Worm (Caenorhabditis elegans) whole organism, L3 larva: ENCODE results near the gene srj-21.
A peak's percentile ranks its signal among the peaks of the same experiment; 100 is the strongest.

Source experiments
- R02D3.7 ChIP-seq: fragments of 150-350 bp; optimal IDR thresholded peaks from 2 replicates; lab custom pipeline; 2014; ENCODE audit warnings: missing biosample characterization, missing genetic modification characterization
- ama-1 ChIP-seq: fragments of 150-350 bp; optimal IDR thresholded peaks from 2 replicates; lab custom pipeline; 2018
- ceh-16 ChIP-seq: sonication (generic microtip); optimal IDR thresholded peaks from 2 replicates; lab custom pipeline; 2017; ENCODE audit warnings: missing biosample characterization, missing genetic modification characterization
- ceh-28 ChIP-seq: fragments of 150-350 bp; optimal IDR thresholded peaks from 2 replicates; lab custom pipeline; 2014; ENCODE audit warnings: missing biosample characterization, missing genetic modification reagents, missing genetic modification characterization
- ceh-82 ChIP-seq: fragments of 150-350 bp; optimal IDR thresholded peaks from 2 replicates; lab custom pipeline; 2014; ENCODE audit warnings: missing biosample characterization, missing genetic modification characterization
- ceh-9 ChIP-seq: sonication (generic microtip); optimal IDR thresholded peaks from 2 replicates; lab custom pipeline; 2018; ENCODE audit warnings: missing biosample characterization, missing genetic modification characterization
- daf-12 ChIP-seq: fragments of 150-350 bp; optimal IDR thresholded peaks from 2 replicates; lab custom pipeline; 2014; ENCODE audit warnings: missing biosample characterization, missing genetic modification reagents, missing genetic modification characterization
- egl-27 ChIP-seq: sonication (generic microtip); optimal IDR thresholded peaks from 4 replicates; lab custom pipeline; 2017; ENCODE audit warnings: missing biosample characterization, missing genetic modification reagents, missing genetic modification characterization
- egl-5 ChIP-seq: fragments of 150-350 bp; optimal IDR thresholded peaks from 2 replicates; lab custom pipeline; 2017; ENCODE audit warnings: missing biosample characterization, missing genetic modification reagents, missing genetic modification characterization, inconsistent platforms
- elt-1 ChIP-seq: fragments of 150-350 bp; optimal IDR thresholded peaks from 2 replicates; lab custom pipeline; 2014; ENCODE audit warnings: missing biosample characterization, missing genetic modification characterization
- elt-2 ChIP-seq: sonication (generic microtip); optimal IDR thresholded peaks from 2 replicates; lab custom pipeline; 2016; ENCODE audit warnings: missing genetic modification reagents, mild to moderate bottlenecking, missing genetic modification characterization, missing compliant biosample characterization
- eor-1 ChIP-seq, 2 experiments: fragments of 150-350 bp; optimal IDR thresholded peaks; 2 replicates each; lab custom pipeline; 2014 to 2018; ENCODE audit warnings: missing biosample characterization in 2 of 2, missing genetic modification characterization in 2 of 2
- fos-1 ChIP-seq: fragments of 150-350 bp; optimal IDR thresholded peaks from 2 replicates; lab custom pipeline; 2014; ENCODE audit warnings: missing biosample characterization, missing genetic modification characterization
- hmg-11 ChIP-seq: sonication (generic microtip); optimal IDR thresholded peaks from 2 replicates; lab custom pipeline; 2016; ENCODE audit warnings: missing genetic modification characterization, missing compliant biosample characterization
- jun-1 ChIP-seq: fragments of 150-350 bp; optimal IDR thresholded peaks from 2 replicates; lab custom pipeline; 2014; ENCODE audit warnings: missing biosample characterization, missing genetic modification reagents, missing genetic modification characterization
- lin-15B ChIP-seq: fragments of 150-350 bp; optimal IDR thresholded peaks from 2 replicates; lab custom pipeline; 2014; ENCODE audit warnings: missing biosample characterization, missing genetic modification characterization
- lin-39 ChIP-seq: fragments of 150-350 bp; optimal IDR thresholded peaks from 2 replicates; lab custom pipeline; 2018; ENCODE audit warnings: missing biosample characterization, missing genetic modification reagents, missing genetic modification characterization
- lsy-12 ChIP-seq: sonication (generic microtip); optimal IDR thresholded peaks from 2 replicates; lab custom pipeline; 2016; ENCODE audit warnings: mild to moderate bottlenecking, missing genetic modification characterization, missing compliant biosample characterization
- mdl-1 ChIP-seq: fragments of 150-350 bp; optimal IDR thresholded peaks from 2 replicates; lab custom pipeline; 2014; ENCODE audit warnings: missing biosample characterization, missing genetic modification characterization
- mml-1 ChIP-seq: fragments of 150-350 bp; sonication (generic microtip); optimal IDR thresholded peaks from 3 replicates; lab custom pipeline; 2014; ENCODE audit warnings: missing biosample characterization, missing genetic modification characterization
- nfya-1 ChIP-seq: sonication (generic microtip); optimal IDR thresholded peaks from 2 replicates; lab custom pipeline; 2017; ENCODE audit warnings: missing genetic modification characterization, mild to moderate bottlenecking, missing compliant biosample characterization, antibody characterized with exemption, moderate library complexity; ENCODE audit not compliant: insufficient read depth
- nhr-11 ChIP-seq: fragments of 150-350 bp; optimal IDR thresholded peaks from 2 replicates; lab custom pipeline; 2014; ENCODE audit warnings: missing biosample characterization, missing genetic modification characterization
- nhr-12 ChIP-seq: fragments of 150-350 bp; optimal IDR thresholded peaks from 2 replicates; lab custom pipeline; 2014; ENCODE audit warnings: missing biosample characterization, missing genetic modification characterization
- nhr-23 ChIP-seq: fragments of 150-350 bp; optimal IDR thresholded peaks from 2 replicates; lab custom pipeline; 2014; ENCODE audit warnings: missing biosample characterization, missing genetic modification reagents, missing genetic modification characterization
- nhr-237 ChIP-seq: fragments of 150-350 bp; optimal IDR thresholded peaks from 2 replicates; lab custom pipeline; 2014; ENCODE audit warnings: missing biosample characterization, missing genetic modification characterization
- nhr-25 ChIP-seq: sonication (generic microtip); optimal IDR thresholded peaks from 2 replicates; lab custom pipeline; 2017; ENCODE audit warnings: missing biosample characterization, missing genetic modification characterization
- nhr-28 ChIP-seq: fragments of 150-350 bp; optimal IDR thresholded peaks from 2 replicates; lab custom pipeline; 2014; ENCODE audit warnings: missing biosample characterization, missing genetic modification characterization
- nhr-43 ChIP-seq: sonication (generic microtip); optimal IDR thresholded peaks from 2 replicates; lab custom pipeline; 2016; ENCODE audit warnings: mild to moderate bottlenecking, missing genetic modification characterization, missing compliant biosample characterization; ENCODE audit not compliant: poor library complexity, severe bottlenecking
- nhr-76 ChIP-seq: fragments of 150-350 bp; sonication (generic microtip); optimal IDR thresholded peaks from 5 replicates; lab custom pipeline; 2014; ENCODE audit warnings: missing biosample characterization, missing genetic modification characterization
- nhr-77 ChIP-seq: fragments of 150-350 bp; optimal IDR thresholded peaks from 2 replicates; lab custom pipeline; 2014; ENCODE audit warnings: missing biosample characterization, missing genetic modification characterization
- pha-4 ChIP-seq: fragments of 150-350 bp; optimal IDR thresholded peaks from 2 replicates; lab custom pipeline; 2014; ENCODE audit warnings: missing biosample characterization, missing genetic modification reagents, missing genetic modification characterization
- pqm-1 ChIP-seq: fragments of 150-350 bp; optimal IDR thresholded peaks from 2 replicates; lab custom pipeline; 2017; ENCODE audit warnings: missing biosample characterization, missing genetic modification characterization, inconsistent platforms
- sea-2 ChIP-seq: fragments of 150-350 bp; sonication (generic microtip); optimal IDR thresholded peaks from 4 replicates; lab custom pipeline; 2014; ENCODE audit warnings: missing biosample characterization, missing genetic modification reagents, missing genetic modification characterization
- skn-1 ChIP-seq: fragments of 150-350 bp; optimal IDR thresholded peaks from 2 replicates; lab custom pipeline; 2014; ENCODE audit warnings: missing biosample characterization, missing genetic modification characterization
- snpc-4 ChIP-seq: fragments of 150-350 bp; optimal IDR thresholded peaks from 2 replicates; lab custom pipeline; 2014; ENCODE audit warnings: missing biosample characterization, missing genetic modification characterization
- tbx-2 ChIP-seq: sonication (generic microtip); optimal IDR thresholded peaks from 2 replicates; lab custom pipeline; 2016; ENCODE audit warnings: mild to moderate bottlenecking, missing genetic modification characterization, missing compliant biosample characterization
- unc-39 ChIP-seq: sonication (generic microtip); optimal IDR thresholded peaks from 4 replicates; lab custom pipeline; 2017; ENCODE audit warnings: missing biosample characterization, missing genetic modification characterization
- unc-62 ChIP-seq: fragments of 150-350 bp; sonication (generic microtip); optimal IDR thresholded peaks from 4 replicates; lab custom pipeline; 2014; ENCODE audit warnings: missing biosample characterization, missing genetic modification reagents, missing genetic modification characterization
- zag-1 ChIP-seq: fragments of 150-350 bp; optimal IDR thresholded peaks from 2 replicates; lab custom pipeline; 2014; ENCODE audit warnings: missing biosample characterization, missing genetic modification characterization
- ztf-11 ChIP-seq: fragments of 150-350 bp; optimal IDR thresholded peaks from 2 replicates; lab custom pipeline; 2014; ENCODE audit warnings: missing biosample characterization, missing genetic modification characterization
- ztf-4 ChIP-seq: fragments of 150-350 bp; optimal IDR thresholded peaks from 2 replicates; lab custom pipeline; 2014; ENCODE audit warnings: missing biosample characterization, missing genetic modification characterization

The srj-21 gene

DNA sequence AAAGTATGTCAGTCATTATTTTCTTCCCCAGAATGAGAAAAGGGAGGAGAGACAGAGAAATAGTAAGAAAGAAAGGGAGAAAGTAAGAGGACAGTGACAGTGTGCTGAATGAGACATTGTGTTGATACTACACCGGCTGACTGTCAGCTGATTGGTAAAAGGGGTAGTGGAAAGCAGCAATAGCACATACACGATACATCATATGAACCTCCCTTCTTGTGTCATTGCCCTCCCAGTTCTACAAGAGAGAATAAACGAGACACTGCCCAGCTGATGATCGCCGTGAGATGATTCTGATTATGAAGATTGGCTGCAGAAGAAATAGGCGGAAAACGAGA lies 25.3 kb upstream of the srj-21 start:
- TF ChIP-seq egl-5 (tag; lab: Kevin White, UChicago) (peak; percentile 58), jun-1 (tag; lab: Kevin White, UChicago) (peak; percentile 65), ceh-9 (tag; lab: Kevin White, UChicago) (no peak), mml-1 (tag; lab: Kevin White, UChicago) (peak; percentile 52), pha-4 (tag; lab: Kevin White, UChicago) (peak; percentile 80), skn-1 (tag; lab: Kevin White, UChicago) (peak; percentile 59), nfya-1 (tag; lab: Kevin White, UChicago) (peak; percentile 22), nhr-43 (peak; percentile 77), nhr-25 (tag; lab: Kevin White, UChicago) (peak; percentile 80), lin-39 (tag; lab: Kevin White, UChicago) (peak; percentile 48), nhr-76 (tag; lab: Kevin White, UChicago) (no peak), elt-2 (peak; percentile 70), snpc-4 (tag; lab: Kevin White, UChicago) (peak; percentile 18), pqm-1 (tag; lab: Kevin White, UChicago) (peak; percentile 40), ztf-4 (no peak), nhr-23 (tag; lab: Kevin White, UChicago) (peak; percentile 83), mdl-1 (tag; lab: Kevin White, UChicago) (peak; percentile 53), lsy-12 (tag; lab: Kevin White, UChicago) (peak; percentile 22), egl-27 (tag; lab: Kevin White, UChicago) (no peak), unc-62 (GFP tag; lab: Kevin White, UChicago) (peak; percentile 8), ztf-11 (no peak)

DNA sequence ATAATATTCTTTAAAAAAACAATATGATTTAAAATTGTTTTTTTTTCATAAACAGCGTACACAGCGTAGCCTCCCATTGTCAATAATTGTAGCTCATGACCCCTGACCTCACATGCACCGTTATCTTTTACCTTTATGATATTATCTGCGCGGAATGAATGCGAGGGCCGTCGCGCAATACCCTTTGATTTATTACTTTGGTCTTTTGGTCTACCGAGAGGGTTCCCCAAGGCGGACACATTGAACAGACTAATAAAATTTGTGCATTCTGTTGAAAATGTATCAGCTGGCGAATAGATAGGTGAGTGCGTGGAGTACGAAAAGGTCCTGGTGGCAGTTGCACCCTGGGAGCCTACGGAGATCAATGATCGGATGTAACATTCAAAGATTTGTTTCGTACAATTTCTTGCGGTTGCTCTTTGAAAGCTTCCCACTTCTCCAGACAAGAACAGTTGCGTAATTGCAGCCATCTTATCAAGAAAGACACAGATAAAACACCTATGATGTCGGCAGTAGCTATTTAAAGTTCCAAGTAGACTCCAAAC lies 24.8 kb upstream of the srj-21 start:
- no peak for TF ChIP-seq lin-15B (tag; lab: Kevin White, UChicago)
- TF ChIP-seq jun-1 (tag; lab: Kevin White, UChicago): peak; percentile 5
- peak; percentile 24 for TF ChIP-seq elt-2
- TF ChIP-seq nhr-25 (tag; lab: Kevin White, UChicago): no peak
- peak; percentile 49 for TF ChIP-seq lin-39 (tag; lab: Kevin White, UChicago)
- TF ChIP-seq nhr-43: peak; percentile 4

- TF ChIP-seq nhr-76 (tag; lab: Kevin White, UChicago) (no peak), egl-5 (tag; lab: Kevin White, UChicago) (peak; percentile 73), nhr-25 (tag; lab: Kevin White, UChicago) (peak; percentile 31), nfya-1 (tag; lab: Kevin White, UChicago) (peak; percentile 1)
Observed at ce11 chrV:10720876-10721275, 24.3 kb upstream of the srj-21 start.

DNA sequence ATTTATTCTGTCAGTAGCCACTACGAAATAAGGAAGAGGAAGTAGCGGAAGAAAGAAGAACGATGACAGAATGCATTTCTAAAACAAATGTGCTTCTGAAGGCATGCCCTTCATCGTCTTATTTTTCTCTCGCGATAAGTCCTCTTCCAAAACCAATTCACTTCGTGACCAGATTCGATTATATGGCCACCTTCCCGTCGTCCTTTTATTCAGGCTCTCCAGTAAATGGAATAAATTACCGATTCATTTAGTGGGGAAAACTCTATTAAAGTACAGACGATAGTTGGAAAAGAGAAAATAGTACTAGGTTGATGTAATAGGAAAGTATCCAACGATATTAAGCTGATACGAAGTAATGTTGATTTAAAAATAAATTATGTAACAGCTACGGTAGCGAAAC lies 23.8 kb upstream of the srj-21 start:
- TF ChIP-seq lin-15B (tag; lab: Kevin White, UChicago): no peak
- TF ChIP-seq nhr-237: no peak

DNA sequence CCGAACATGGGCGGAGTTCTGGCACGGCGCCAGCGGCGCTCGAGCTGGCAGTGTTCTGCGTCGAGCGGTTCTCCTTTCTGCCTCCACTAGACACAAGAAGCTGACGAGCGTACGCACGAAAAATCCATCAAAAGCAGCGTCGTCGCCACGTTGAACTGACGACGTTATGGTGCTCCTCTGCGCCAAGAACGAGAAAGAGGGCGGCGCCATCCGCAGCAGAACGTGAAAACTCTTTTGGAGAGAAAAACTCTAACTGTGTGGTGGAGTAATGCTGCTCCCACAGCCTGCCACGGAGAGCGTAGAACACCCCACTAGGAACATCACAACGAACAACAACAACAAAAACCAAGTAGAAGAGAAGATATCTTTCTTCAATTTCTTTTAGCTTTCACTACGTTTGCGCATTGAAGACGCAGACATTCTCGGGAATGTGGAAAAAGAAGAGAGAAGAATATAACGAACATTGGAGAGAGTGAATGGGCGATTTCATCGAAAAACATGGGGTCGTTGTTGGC lies 23.2 kb upstream of the srj-21 start:
- TF ChIP-seq nhr-43: peak; percentile 11
- peak; percentile 73 for TF ChIP-seq nhr-23 (tag; lab: Kevin White, UChicago)
- no peak for TF ChIP-seq mml-1 (tag; lab: Kevin White, UChicago)
- TF ChIP-seq pqm-1 (tag; lab: Kevin White, UChicago): no peak
- no peak for TF ChIP-seq unc-39 (tag; lab: Kevin White, UChicago)
- TF ChIP-seq nhr-77 (tag; lab: Kevin White, UChicago): no peak
- peak; percentile 90 for TF ChIP-seq lin-39 (tag; lab: Kevin White, UChicago)
- TF ChIP-seq ceh-28 (tag; lab: Kevin White, UChicago): no peak
- TF ChIP-seq mdl-1 (tag; lab: Kevin White, UChicago): peak; percentile 27
- no peak for TF ChIP-seq ceh-9 (tag; lab: Kevin White, UChicago)
- peak; percentile 37 for TF ChIP-seq nfya-1 (tag; lab: Kevin White, UChicago)
- no peak for TF ChIP-seq R02D3.7 (tag; lab: Kevin White, UChicago)
- no peak for TF ChIP-seq zag-1 (tag; lab: Kevin White, UChicago)
- no peak for TF ChIP-seq sea-2
- peak; percentile 71 for TF ChIP-seq egl-5 (tag; lab: Kevin White, UChicago)
- no peak for TF ChIP-seq daf-12 (tag; lab: Kevin White, UChicago)
- TF ChIP-seq nhr-76 (tag; lab: Kevin White, UChicago): no peak
- TF ChIP-seq fos-1 (tag; lab: Kevin White, UChicago): no peak
- TF ChIP-seq unc-62 (GFP tag; lab: Kevin White, UChicago): no peak
- TF ChIP-seq hmg-11: no peak
- TF ChIP-seq nhr-12 (tag; lab: Kevin White, UChicago): no peak
- TF ChIP-seq lsy-12 (tag; lab: Kevin White, UChicago): no peak
- no peak for TF ChIP-seq eor-1 (tag; optimal IDR thresholded peaks at IDR 0.05; lab: Kevin White, UChicago)
- no peak for TF ChIP-seq ceh-16 (tag; lab: Kevin White, UChicago)
- no peak for TF ChIP-seq lin-15B (tag; lab: Kevin White, UChicago)
- no peak for TF ChIP-seq nhr-25 (tag; lab: Kevin White, UChicago)
- TF ChIP-seq nhr-28 (tag; lab: Kevin White, UChicago): no peak
- TF ChIP-seq ama-1: peak; percentile 66
- no peak for TF ChIP-seq nhr-11 (tag; lab: Kevin White, UChicago)
- no peak for TF ChIP-seq ceh-82 (tag; lab: Kevin White, UChicago)
- TF ChIP-seq ztf-11: no peak
- TF ChIP-seq skn-1 (tag; lab: Kevin White, UChicago): no peak
- TF ChIP-seq tbx-2 (tag; lab: Kevin White, UChicago): no peak
- TF ChIP-seq nhr-237: no peak
- no peak for TF ChIP-seq elt-1 (tag; lab: Kevin White, UChicago)
